Worm (Caenorhabditis elegans): ENCODE data around the gene btb-19.

Gene btb-19

ce11 chrII:14511189-14511588 lies 10.7 kb downstream of the btb-19 start, which contains the start of gene K10H10.13:
TSS of gene K10H10.13 (minus strand) at chrII:14511289.
- no peak for TF ChIP-seq nhr-77 (tag; optimal IDR thresholded peaks at IDR 0.05)
- TF ChIP-seq nhr-237 (tag; optimal IDR thresholded peaks at IDR 0.05) = no peak
- no peak for TF ChIP-seq snpc-4 (tag; optimal IDR thresholded peaks at IDR 0.05)
- no peak for TF ChIP-seq ceh-82 (tag; optimal IDR thresholded peaks at IDR 0.05)
- no peak for TF ChIP-seq lsy-2 (tag; optimal IDR thresholded peaks at IDR 0.05)
- no peak for TF ChIP-seq fos-1 (tag; optimal IDR thresholded peaks at IDR 0.05)
- TF ChIP-seq elt-3 (tag; optimal IDR thresholded peaks at IDR 0.05) = no peak

DNA sequence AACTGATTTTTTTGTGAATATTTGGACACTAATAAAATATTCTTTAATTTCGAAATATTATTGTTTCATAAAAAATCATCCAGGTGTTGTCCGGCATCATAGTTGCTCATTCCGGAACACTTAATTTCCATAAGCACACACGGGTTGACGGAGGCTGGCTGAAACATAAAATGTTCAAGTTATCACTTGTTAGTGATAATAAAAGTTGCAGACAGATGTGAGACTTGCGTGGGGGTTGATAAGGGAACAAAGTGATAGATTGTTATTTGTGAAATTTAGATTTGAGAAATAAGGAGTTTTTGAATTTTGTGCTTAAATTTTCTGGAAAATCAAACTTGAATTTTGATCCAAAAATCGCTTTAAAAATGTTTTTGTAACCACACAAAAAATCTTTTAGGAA lies 11.8 kb downstream of the btb-19 start:
- TF ChIP-seq fos-1 (tag; optimal IDR thresholded peaks at IDR 0.05) (peak; percentile 69), peb-1 (tag; optimal IDR thresholded peaks at IDR 0.05) (no peak)

- no peak for TF ChIP-seq nhr-23 (tag; optimal IDR thresholded peaks at IDR 0.05)
- no peak for TF ChIP-seq unc-55 (GFP tag; optimal IDR thresholded peaks at IDR 0.05)
- TF ChIP-seq mbf-1 (tag; optimal IDR thresholded peaks at IDR 0.05) = no peak
- no peak for TF ChIP-seq nhr-11 (tag; optimal IDR thresholded peaks at IDR 0.05)
- no peak for TF ChIP-seq C34F6.9 (tag; optimal IDR thresholded peaks at IDR 0.05)
- TF ChIP-seq elt-3 (tag; optimal IDR thresholded peaks at IDR 0.05) = no peak
- no peak for TF ChIP-seq dmd-4 (tag; optimal IDR thresholded peaks at IDR 0.05)
- TF ChIP-seq blmp-1 (tag; optimal IDR thresholded peaks at IDR 0.05; ENCODE audit: insufficient read depth) = no peak
- no peak for TF ChIP-seq ceh-82 (tag; optimal IDR thresholded peaks at IDR 0.05)
- TF ChIP-seq aly-2 (tag; optimal IDR thresholded peaks at IDR 0.05) = no peak
- TF ChIP-seq nhr-6 (tag; optimal IDR thresholded peaks at IDR 0.05) = no peak
- no peak for TF ChIP-seq unc-62 (GFP tag; optimal IDR thresholded peaks at IDR 0.05)
- TF ChIP-seq ztf-11 (tag; optimal IDR thresholded peaks at IDR 0.05) = no peak
Measured at ce11 chrII:14507563-14507962, 14.4 kb downstream of the btb-19 start, which contains the start of the genes K10H10.7 and K10H10.10. TSS of gene K10H10.7 (minus strand) at chrII:14507663. TSS of gene K10H10.10 (plus strand) at chrII:14507766.

DNA sequence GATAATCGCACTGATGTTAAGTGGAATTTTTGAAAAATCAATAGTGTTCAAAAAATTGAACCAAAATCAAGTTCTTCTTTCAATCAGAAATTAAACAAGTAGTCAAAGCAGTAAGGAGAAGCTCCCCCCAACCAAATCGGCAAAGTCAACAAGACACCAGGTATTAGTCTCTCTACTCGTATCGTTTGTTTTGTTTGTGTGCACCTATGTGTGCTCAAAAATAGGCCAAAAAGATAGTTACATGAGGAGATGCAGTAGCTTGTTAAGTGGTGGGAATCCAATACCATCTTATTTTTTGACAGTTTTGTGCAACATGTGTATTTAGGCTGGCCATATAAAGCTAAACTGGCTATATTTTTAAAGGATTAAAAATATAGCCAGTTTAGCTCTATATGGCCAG lies 15.7 kb downstream of the btb-19 start, which contains the start of gene K10H10.12:
TSS of gene K10H10.12 (minus strand) at position 101 of the 400 bp plus-strand sequence.
- TF ChIP-seq zag-1 (tag; optimal IDR thresholded peaks at IDR 0.05) = no peak
- no peak for TF ChIP-seq F13H6.1 (tag; optimal IDR thresholded peaks at IDR 0.05)
- no peak for TF ChIP-seq ama-1 (optimal IDR thresholded peaks at IDR 0.05)
- no peak for TF ChIP-seq unc-39 (tag; optimal IDR thresholded peaks at IDR 0.05)
- no peak for TF ChIP-seq ceh-82 (tag; optimal IDR thresholded peaks at IDR 0.05)
- TF ChIP-seq R02D3.7 (tag; optimal IDR thresholded peaks at IDR 0.05) = no peak
- no peak for TF ChIP-seq blmp-1 (tag; optimal IDR thresholded peaks at IDR 0.05; ENCODE audit: insufficient read depth)
- TF ChIP-seq unc-62 (GFP tag; optimal IDR thresholded peaks at IDR 0.05) = no peak
- no peak for TF ChIP-seq nhr-77 (tag; optimal IDR thresholded peaks at IDR 0.05)
- TF ChIP-seq egl-27 (tag; optimal IDR thresholded peaks at IDR 0.05) = no peak
- TF ChIP-seq sma-3 (GFP tag; optimal IDR thresholded peaks at IDR 0.05) = no peak
- no peak for TF ChIP-seq peb-1 (tag; optimal IDR thresholded peaks at IDR 0.05)
- no peak for TF ChIP-seq mab-5 (tag; optimal IDR thresholded peaks at IDR 0.05)
- TF ChIP-seq unc-55 (GFP tag; optimal IDR thresholded peaks at IDR 0.05) = no peak

ce11 chrII:14502997-14503396 lies 18.9 kb downstream of the btb-19 start, which contains the start of gene K10H10.6:
TSS of gene K10H10.6 (plus strand) at chrII:14503297.
- TF ChIP-seq alr-1 (tag; optimal IDR thresholded peaks at IDR 0.05) (no peak), sma-3 (GFP tag; optimal IDR thresholded peaks at IDR 0.05) (no peak), blmp-1 (tag; optimal IDR thresholded peaks at IDR 0.05; ENCODE audit: insufficient read depth) (no peak), nhr-237 (tag; optimal IDR thresholded peaks at IDR 0.05) (no peak), sem-4 (tag; optimal IDR thresholded peaks at IDR 0.05) (no peak), peb-1 (tag; optimal IDR thresholded peaks at IDR 0.05) (no peak), unc-62 (GFP tag; optimal IDR thresholded peaks at IDR 0.05) (no peak), nhr-21 (tag; optimal IDR thresholded peaks at IDR 0.05) (no peak), mdl-1 (tag; optimal IDR thresholded peaks at IDR 0.05) (no peak), ztf-4 (tag; optimal IDR thresholded peaks at IDR 0.05) (no peak), ceh-82 (tag; optimal IDR thresholded peaks at IDR 0.05) (no peak), ama-1 (optimal IDR thresholded peaks at IDR 0.05) (no peak), nhr-25 (tag; optimal IDR thresholded peaks at IDR 0.05) (no peak), mab-5 (tag; optimal IDR thresholded peaks at IDR 0.05) (no peak), mbf-1 (tag; optimal IDR thresholded peaks at IDR 0.05) (no peak), lsy-2 (tag; optimal IDR thresholded peaks at IDR 0.05) (no peak), nhr-129 (tag; optimal IDR thresholded peaks at IDR 0.05) (no peak), nhr-10 (tag; optimal IDR thresholded peaks at IDR 0.05) (no peak), lin-11 (tag; optimal IDR thresholded peaks at IDR 0.05) (no peak)
